Fruit fly (Drosophila melanogaster) whole organism, embryonic: ENCODE data around the gene Mlc-c.
A peak's percentile ranks its signal among the peaks of the same experiment; 100 is the strongest.

Experiments used
- Blimp-1 ChIP-seq: fragments of 200-800 bp; sonication (Bioruptor generic); optimal IDR thresholded peaks from 3 replicates; lab custom pipeline; 2018; ENCODE audit warnings: missing biosample characterization, missing genetic modification characterization, mild to moderate bottlenecking, moderate library complexity, missing genetic modification reagents
- CG10147 ChIP-seq: fragments of 200-800 bp; sonication (Bioruptor generic); optimal IDR thresholded peaks from 2 replicates; lab custom pipeline; 2019; ENCODE audit warnings: missing biosample characterization, mild to moderate bottlenecking, missing genetic modification characterization, moderate library complexity
- CG11247 ChIP-seq: fragments of 200-800 bp; sonication (Bioruptor generic); IDR thresholded peaks from 2 replicates; pipeline ENCODE4 v1.3.6; 2022; ENCODE audit warnings: missing biosample characterization, missing genetic modification characterization
- CG11696 ChIP-seq: fragments of 200-800 bp; sonication (Bioruptor generic); IDR thresholded peaks from 2 replicates; pipeline ENCODE4 v1.3.6; 2022; ENCODE audit warnings: missing biosample characterization, missing genetic modification characterization
- CG12219 ChIP-seq: fragments of 200-800 bp; sonication (Bioruptor generic); optimal IDR thresholded peaks from 3 replicates; lab custom pipeline; 2018; ENCODE audit warnings: missing biosample characterization, mild to moderate bottlenecking, missing genetic modification characterization
- CG12391 ChIP-seq: fragments of 200-800 bp; sonication (Bioruptor generic); optimal IDR thresholded peaks from 3 replicates; lab custom pipeline; 2018; ENCODE audit warnings: missing biosample characterization, mild to moderate bottlenecking, missing genetic modification characterization, moderate library complexity
- CG13123 ChIP-seq: fragments of 200-800 bp; sonication (Bioruptor generic); optimal IDR thresholded peaks from 2 replicates; lab custom pipeline; 2016; ENCODE audit warnings: missing biosample characterization, missing genetic modification characterization
- CG13894 ChIP-seq: fragments of 200-800 bp; sonication (Bioruptor generic); optimal IDR thresholded peaks from 3 replicates; lab custom pipeline; 2018; ENCODE audit warnings: missing biosample characterization, mild to moderate bottlenecking, missing genetic modification characterization, moderate library complexity
- CG15696 ChIP-seq: fragments of 200-800 bp; sonication (Bioruptor generic); optimal IDR thresholded peaks from 2 replicates; lab custom pipeline; 2019; ENCODE audit warnings: missing biosample characterization, mild to moderate bottlenecking, missing genetic modification characterization, moderate library complexity
- CG1602 ChIP-seq: fragments of 200-800 bp; sonication (Bioruptor generic); optimal IDR thresholded peaks from 3 replicates; lab custom pipeline; 2016; ENCODE audit warnings: missing biosample characterization, missing genetic modification characterization
- CG17612 ChIP-seq: fragments of 200-800 bp; sonication (Bioruptor generic); IDR thresholded peaks from 2 replicates; pipeline ENCODE4 v1.3.6; 2022; ENCODE audit warnings: missing biosample characterization, missing genetic modification characterization
- CG1792 ChIP-seq: fragments of 200-800 bp; sonication (Bioruptor generic); optimal IDR thresholded peaks from 2 replicates; lab custom pipeline; 2016; ENCODE audit warnings: missing biosample characterization, missing genetic modification characterization
- CG18262 ChIP-seq: fragments of 200-800 bp; optimal IDR thresholded peaks from 3 replicates; lab custom pipeline; 2019; ENCODE audit warnings: missing biosample characterization, mild to moderate bottlenecking, missing genetic modification characterization, moderate library complexity
- CG18599 ChIP-seq: fragments of 200-800 bp; sonication (Bioruptor generic); optimal IDR thresholded peaks from 3 replicates; lab custom pipeline; 2017; ENCODE audit warnings: missing biosample characterization, missing genetic modification characterization, mild to moderate bottlenecking, moderate library complexity, missing genetic modification reagents
- CG31224 ChIP-seq: fragments of 200-800 bp; sonication (Bioruptor generic); IDR thresholded peaks from 2 replicates; pipeline ENCODE4 v1.3.6; 2022; ENCODE audit warnings: missing biosample characterization, missing genetic modification characterization
- CG31365 ChIP-seq: fragments of 200-800 bp; sonication (Bioruptor generic); optimal IDR thresholded peaks from 2 replicates; lab custom pipeline; 2018; ENCODE audit warnings: missing biosample characterization, mild to moderate bottlenecking, missing genetic modification characterization
- CG4282 ChIP-seq: fragments of 200-800 bp; sonication (Bioruptor generic); optimal IDR thresholded peaks from 2 replicates; lab custom pipeline; 2016; ENCODE audit warnings: missing biosample characterization, missing genetic modification characterization
- CG4707 ChIP-seq: fragments of 200-800 bp; sonication (Bioruptor generic); optimal IDR thresholded peaks from 2 replicates; lab custom pipeline; 2018; ENCODE audit warnings: missing biosample characterization, mild to moderate bottlenecking, missing genetic modification characterization, moderate library complexity
- CG4820 ChIP-seq: fragments of 200-800 bp; sonication (Bioruptor generic); optimal IDR thresholded peaks from 3 replicates; lab custom pipeline; 2016; ENCODE audit warnings: missing biosample characterization, missing genetic modification characterization
- CG6175 ChIP-seq: fragments of 200-800 bp; sonication (Bioruptor generic); IDR thresholded peaks from 3 replicates; pipeline ENCODE4 v1.3.6; 2022; ENCODE audit warnings: missing biosample characterization, missing genetic modification characterization
- CG6683 ChIP-seq: fragments of 200-800 bp; sonication (Bioruptor generic); optimal IDR thresholded peaks from 2 replicates; lab custom pipeline; 2017; ENCODE audit warnings: missing biosample characterization, mild to moderate bottlenecking, missing genetic modification characterization, missing genetic modification reagents
- CG7271 ChIP-seq: fragments of 200-800 bp; sonication (Bioruptor generic); optimal IDR thresholded peaks from 2 replicates; lab custom pipeline; 2018; ENCODE audit warnings: missing biosample characterization, mild to moderate bottlenecking, missing genetic modification characterization, moderate library complexity
- CG7786 ChIP-seq: fragments of 200-800 bp; sonication (Bioruptor generic); optimal IDR thresholded peaks from 2 replicates; lab custom pipeline; 2016; ENCODE audit warnings: missing biosample characterization, missing genetic modification characterization
- CG8290 ChIP-seq, 3 experiments: fragments of 200-800 bp; sonication (Bioruptor generic); optimal IDR thresholded peaks; 2 replicates each; lab custom pipeline; 2016 to 2019; ENCODE audit warnings: missing biosample characterization in 3 of 3, missing genetic modification characterization in 3 of 3, mild to moderate bottlenecking in 2 of 3, moderate library complexity in 1 of 3
- CG9437 ChIP-seq: fragments of 200-800 bp; sonication (Bioruptor generic); optimal IDR thresholded peaks from 2 replicates; lab custom pipeline; 2018; ENCODE audit warnings: missing biosample characterization, mild to moderate bottlenecking, missing genetic modification characterization
- Camta ChIP-seq: fragments of 200-800 bp; sonication (Bioruptor generic); optimal IDR thresholded peaks from 2 replicates; lab custom pipeline; 2016; ENCODE audit warnings: missing biosample characterization, missing genetic modification characterization
- Dek ChIP-seq: fragments of 200-800 bp; sonication (Bioruptor generic); optimal IDR thresholded peaks from 3 replicates; lab custom pipeline; 2019; ENCODE audit warnings: missing biosample characterization, mild to moderate bottlenecking, missing genetic modification characterization, moderate library complexity
- Dref ChIP-seq: fragments of 200-800 bp; sonication (Bioruptor generic); IDR thresholded peaks from 2 replicates; pipeline ENCODE4 v1.3.6; 2022; ENCODE audit warnings: missing biosample characterization, missing genetic modification characterization
- E2f1 ChIP-seq: fragments of 200-800 bp; sonication (Bioruptor generic); IDR thresholded peaks from 2 replicates; pipeline ENCODE4 v1.3.6; 2022; ENCODE audit warnings: missing biosample characterization, missing genetic modification characterization
- Gsc ChIP-seq: fragments of 200-800 bp; sonication (Bioruptor generic); IDR thresholded peaks from 2 replicates; pipeline ENCODE4 v1.3.6; 2022; ENCODE audit warnings: missing biosample characterization, missing genetic modification characterization
- HLH54F ChIP-seq: fragments of 200-800 bp; sonication (Bioruptor generic); optimal IDR thresholded peaks from 3 replicates; lab custom pipeline; 2016; ENCODE audit warnings: missing biosample characterization, missing genetic modification characterization
- Kr ChIP-seq: fragments of 200-800 bp; sonication (Bioruptor generic); optimal IDR thresholded peaks from 2 replicates; lab custom pipeline; 2017; ENCODE audit warnings: missing biosample characterization, mild to moderate bottlenecking, missing genetic modification characterization
- MTF-1 ChIP-seq: fragments of 200-800 bp; sonication (Bioruptor generic); optimal IDR thresholded peaks from 2 replicates; lab custom pipeline; 2018; ENCODE audit warnings: missing biosample characterization, mild to moderate bottlenecking, missing genetic modification characterization, borderline replicate concordance
- Pdp1 ChIP-seq, 2 experiments: fragments of 200-800 bp; sonication (Bioruptor generic); optimal IDR thresholded peaks; 3 replicates each; lab custom pipeline; 2016; ENCODE audit warnings: missing biosample characterization in 2 of 2, missing genetic modification characterization in 2 of 2, mild to moderate bottlenecking in 1 of 2, moderate library complexity in 1 of 2
- bcd ChIP-seq: fragments of 200-800 bp; sonication (Bioruptor generic); optimal IDR thresholded peaks from 2 replicates; lab custom pipeline; 2017; ENCODE audit warnings: missing biosample characterization, mild to moderate bottlenecking, missing genetic modification characterization
- chm ChIP-seq: fragments of 200-800 bp; sonication (Bioruptor generic); IDR thresholded peaks from 2 replicates; pipeline ENCODE4 v1.3.6; 2022; ENCODE audit warnings: missing biosample characterization, missing genetic modification characterization
- chn ChIP-seq: fragments of 200-800 bp; sonication (Bioruptor generic); optimal IDR thresholded peaks from 2 replicates; lab custom pipeline; 2016; ENCODE audit warnings: missing biosample characterization, missing genetic modification characterization
- dati ChIP-seq: fragments of 200-800 bp; sonication (Bioruptor generic); IDR thresholded peaks from 2 replicates; pipeline ENCODE4 v1.3.6; 2022; ENCODE audit warnings: missing biosample characterization, missing genetic modification characterization
- fd96Cb ChIP-seq: fragments of 200-800 bp; sonication (Bioruptor generic); optimal IDR thresholded peaks from 2 replicates; lab custom pipeline; 2018; ENCODE audit warnings: missing biosample characterization, mild to moderate bottlenecking, missing genetic modification characterization, moderate library complexity
- fu2 ChIP-seq: fragments of 200-800 bp; sonication (Bioruptor generic); optimal IDR thresholded peaks from 2 replicates; lab custom pipeline; 2016; ENCODE audit warnings: missing biosample characterization, missing genetic modification characterization
- ham ChIP-seq: fragments of 200-800 bp; sonication (Bioruptor generic); IDR thresholded peaks from 2 replicates; pipeline ENCODE4 v1.3.6; 2022; ENCODE audit warnings: missing biosample characterization, missing genetic modification characterization
- ken ChIP-seq: fragments of 200-800 bp; sonication (Bioruptor generic); IDR thresholded peaks from 3 replicates; pipeline ENCODE4 v1.3.6; 2022; ENCODE audit warnings: missing biosample characterization, missing genetic modification characterization
- run ChIP-seq: fragments of 200-800 bp; sonication (Bioruptor generic); optimal IDR thresholded peaks from 3 replicates; lab custom pipeline; 2018; ENCODE audit warnings: missing biosample characterization, mild to moderate bottlenecking, missing genetic modification characterization
- sens ChIP-seq: fragments of 200-800 bp; sonication (Bioruptor generic); peaks from one replicate; lab custom pipeline; 2016; ENCODE audit warnings: missing biosample characterization, missing genetic modification characterization
- sens-2 ChIP-seq: fragments of 200-800 bp; sonication (Bioruptor generic); IDR thresholded peaks from 2 replicates; pipeline ENCODE4 v1.3.6; 2022; ENCODE audit warnings: missing biosample characterization, missing genetic modification characterization
- sr ChIP-seq: fragments of 200-800 bp; sonication (Bioruptor generic); IDR thresholded peaks from 3 replicates; pipeline ENCODE4 v1.3.6; 2022; ENCODE audit warnings: missing biosample characterization, missing genetic modification characterization
- sug ChIP-seq: fragments of 200-800 bp; optimal IDR thresholded peaks from 2 replicates; lab custom pipeline; 2019; ENCODE audit warnings: missing biosample characterization, mild to moderate bottlenecking, missing genetic modification characterization, moderate library complexity
- twi ChIP-seq: fragments of 200-800 bp; optimal IDR thresholded peaks from 2 replicates; lab custom pipeline; 2019; ENCODE audit warnings: missing biosample characterization, mild to moderate bottlenecking, missing genetic modification characterization, moderate library complexity
- unc-4 ChIP-seq: fragments of 200-800 bp; sonication (Bioruptor generic); IDR thresholded peaks from 2 replicates; pipeline ENCODE4 v1.3.6; 2022; ENCODE audit warnings: missing biosample characterization, missing genetic modification characterization; ENCODE audit not compliant: partially characterized antibody
- zfh1 ChIP-seq: fragments of 200-800 bp; sonication (Bioruptor generic); IDR thresholded peaks from 3 replicates; pipeline ENCODE4 v1.3.6; 2022; ENCODE audit warnings: missing biosample characterization, missing genetic modification characterization

Mlc-c gene

dm6 chrX:5638588-5638987 is 16.2 kb upstream of the Mlc-c start (continued):
- TF ChIP-seq Dek (tag; lab: Kevin White, UChicago) = peak; percentile 51
- TF ChIP-seq CG11247 (GFP tag; lab: Robert Waterston, UW) = peak; percentile 61
- 0 out of 2 replicates have a peak, but pooled peaks have one; percentile 14 for TF ChIP-seq ham (GFP tag; lab: Robert Waterston, UW)
- peak; percentile 95 for TF ChIP-seq CG4707
- TF ChIP-seq CG15696 = no peak
- TF ChIP-seq CG6683 (GFP tag; lab: Kevin White, UChicago) = peak; percentile 32
- peak; percentile 49; the same call in 2 of the 3 replicates for TF ChIP-seq ken
- no peak for TF ChIP-seq CG7271 (tag; lab: Kevin White, UChicago)
- no peak for TF ChIP-seq unc-4 (GFP tag; lab: Robert Waterston, UW)
- peak; percentile 65 for TF ChIP-seq bcd (GFP tag; lab: Kevin White, UChicago)
- peak; percentile 13 for TF ChIP-seq CG1792 (GFP tag; lab: Kevin White, UChicago)
- TF ChIP-seq CG17612 = no peak
- no peak for TF ChIP-seq CG8290 (GFP tag; optimal IDR thresholded peaks at IDR 0.05; lab: Kevin White, UChicago)
- peak in 1 of 2 experiments; percentile 52 for TF ChIP-seq CG8290 (tag; optimal IDR thresholded peaks at IDR 0.05; lab: Kevin White, UChicago)
- TF ChIP-seq CG1602 (GFP tag; lab: Kevin White, UChicago) = peak; percentile 30
- no peak for TF ChIP-seq fu2 (GFP tag; lab: Kevin White, UChicago)
- TF ChIP-seq CG13123 (GFP tag; lab: Kevin White, UChicago) = no peak
- peak; percentile 63 for TF ChIP-seq dati (GFP tag; lab: Robert Waterston, UW)
- no peak for TF ChIP-seq Blimp-1 (GFP tag; lab: Kevin White, UChicago)
- TF ChIP-seq fd96Cb = peak; percentile 49
- TF ChIP-seq CG31224 = peak; percentile 26; the same call in 1 of the 2 replicates
- TF ChIP-seq MTF-1 (GFP tag; lab: Kevin White, UChicago) = peak; percentile 35
- TF ChIP-seq CG18599 = peak; percentile 88
- TF ChIP-seq zfh1 (GFP tag; lab: Robert Waterston, UW) = peak; percentile 65
- peak; percentile 61 for TF ChIP-seq CG7786 (GFP tag; lab: Kevin White, UChicago)
- TF ChIP-seq CG12391 (tag; lab: Kevin White, UChicago) = peak; percentile 62
- TF ChIP-seq HLH54F (GFP tag; lab: Kevin White, UChicago) = peak; percentile 23
- peak; percentile 81 for TF ChIP-seq CG13894 (tag; lab: Kevin White, UChicago)
- TF ChIP-seq twi (tag; lab: Kevin White, UChicago) = no peak
- TF ChIP-seq E2f1 (GFP tag; lab: Robert Waterston, UW) = peak; percentile 64
- no peak for TF ChIP-seq Camta (GFP tag; lab: Kevin White, UChicago)
- peak; percentile 28 for TF ChIP-seq CG18262 (tag; lab: Kevin White, UChicago)
- no peak for TF ChIP-seq CG9437 (GFP tag; lab: Kevin White, UChicago)
- no peak for TF ChIP-seq Kr (GFP tag; lab: Kevin White, UChicago)
- no peak for TF ChIP-seq Dref (GFP tag; lab: Robert Waterston, UW)
- TF ChIP-seq CG4282 (GFP tag; lab: Kevin White, UChicago) = no peak
- peak; percentile 47 for TF ChIP-seq sens (GFP tag; lab: Kevin White, UChicago)
- TF ChIP-seq Gsc = peak; percentile 22; the same call in 1 of the 2 replicates
- peak in 1 of 2 experiments; percentile 42 for TF ChIP-seq Pdp1 (GFP tag; optimal IDR thresholded peaks at IDR 0.05; lab: Kevin White, UChicago)
- TF ChIP-seq sug (tag; lab: Kevin White, UChicago) = peak; percentile 43
- TF ChIP-seq CG12219 (GFP tag; lab: Kevin White, UChicago) = peak; percentile 9
- peak; percentile 69 for TF ChIP-seq chm (GFP tag; lab: Robert Waterston, UW)
- TF ChIP-seq CG10147 = peak; percentile 28
- TF ChIP-seq run (tag; lab: Kevin White, UChicago) = no peak
- TF ChIP-seq CG31365 (tag; lab: Kevin White, UChicago) = peak; percentile 8
- TF ChIP-seq sens-2 (GFP tag; lab: Robert Waterston, UW) = no peak
- TF ChIP-seq CG4820 (GFP tag; lab: Kevin White, UChicago) = peak; percentile 25
- TF ChIP-seq CG11696 (GFP tag; lab: Robert Waterston, UW) = 0 out of 2 replicates have a peak, but pooled peaks have one; percentile 16
- peak; percentile 43 for TF ChIP-seq chn
- TF ChIP-seq CG6175 (GFP tag; lab: Robert Waterston, UW) = 0 out of 3 replicates have a peak, but pooled peaks have one; percentile 14
- TF ChIP-seq sr = no peak
